Worm (Caenorhabditis elegans): Measurements from ENCODE around the gene Y71H2AM.29.

Y71H2AM.29 gene

DNA sequence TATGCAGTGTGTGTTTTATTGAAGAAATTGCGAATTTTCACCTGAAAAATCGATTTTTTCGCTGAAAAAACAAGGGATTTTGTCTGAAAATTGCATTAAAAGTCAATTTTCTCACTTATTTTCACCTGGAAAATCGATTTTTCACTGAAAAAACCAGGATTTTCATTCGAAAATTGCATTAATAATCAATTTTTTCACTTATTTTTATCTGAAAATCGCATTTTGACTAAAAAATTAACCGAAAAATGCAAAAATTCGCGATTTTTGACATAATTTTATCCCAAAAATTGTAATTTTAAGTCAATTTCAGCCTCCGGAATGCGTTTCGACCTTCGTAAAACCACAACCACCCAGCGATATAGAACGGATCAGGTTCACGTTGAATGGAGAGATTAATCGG lies at the start of gene Y71H2AM.29:
Gene Y71H2AM.29 (plus strand): TSS at position 301 of the 400 bp plus-strand sequence.
- no peak for TF ChIP-seq Y53F4B.3 (GFP tag; IDR thresholded peaks at IDR 0.05)
- TF ChIP-seq F52B5.7 (tag; optimal IDR thresholded peaks at IDR 0.05) = no peak
- no peak for TF ChIP-seq ceh-58 (GFP tag; IDR thresholded peaks at IDR 0.05)
- TF ChIP-seq dpff-1 (tag; optimal IDR thresholded peaks at IDR 0.05) = no peak
- no peak for TF ChIP-seq nhr-120 (GFP tag; IDR thresholded peaks at IDR 0.05)
- TF ChIP-seq Y67H2A.10 (GFP tag; conservative IDR thresholded peaks at IDR 0.05) = no peak
- no peak for TF ChIP-seq hrde-1 (tag; optimal IDR thresholded peaks at IDR 0.05; ENCODE audit: borderline replicate concordance)
- no peak for TF ChIP-seq madf-10 (tag; optimal IDR thresholded peaks at IDR 0.05)
- TF ChIP-seq ztf-18 (tag; optimal IDR thresholded peaks at IDR 0.05) = no peak
- TF ChIP-seq mcd-1 (GFP tag; IDR thresholded peaks at IDR 0.05) = no peak
- TF ChIP-seq hlh-12 (tag; optimal IDR thresholded peaks at IDR 0.05) = no peak
- TF ChIP-seq mxl-1 (tag; optimal IDR thresholded peaks at IDR 0.05) = no peak
- TF ChIP-seq tbx-9 (tag; optimal IDR thresholded peaks at IDR 0.05; ENCODE audit: borderline replicate concordance) = no peak
- TF ChIP-seq T07F8.4 (tag; optimal IDR thresholded peaks at IDR 0.05) = no peak
- no peak for TF ChIP-seq athp-1 (tag; optimal IDR thresholded peaks at IDR 0.05)
- no peak for TF ChIP-seq pbrm-1 (GFP tag; IDR thresholded peaks at IDR 0.05)
- no peak for TF ChIP-seq lsl-1 (GFP tag; optimal IDR thresholded peaks at IDR 0.05)
- no peak for TF ChIP-seq nfyb-1 (GFP tag; IDR thresholded peaks at IDR 0.05)
- TF ChIP-seq Y56A3A.18 (GFP tag; IDR thresholded peaks at IDR 0.05) = no peak

DNA sequence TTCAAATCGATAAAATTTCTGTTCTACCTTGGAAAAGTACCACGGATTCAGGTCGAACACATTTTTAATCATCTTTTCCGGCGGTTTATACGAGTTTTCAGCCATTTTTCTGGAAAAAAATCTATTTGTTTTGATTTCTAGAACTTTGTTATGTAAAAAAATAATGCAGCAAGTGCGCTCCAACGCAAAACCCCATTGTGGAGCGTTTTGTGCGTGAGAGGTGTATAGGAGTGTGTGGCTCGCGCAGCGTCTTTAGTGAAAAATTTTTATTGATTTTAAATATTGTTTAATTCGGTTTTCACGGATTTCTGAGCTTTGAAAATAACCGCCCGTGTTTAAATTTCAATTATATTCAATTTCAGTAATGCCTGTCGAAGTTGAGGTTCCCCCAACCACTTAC lies 46.7 kb upstream of the Y71H2AM.29 start, which contains the start of gene Y71H2AM.20:
Gene Y71H2AM.20 (minus strand): TSS at position 109 of the 400 bp plus-strand sequence.
- TF ChIP-seq K12H6.12 (tag; optimal IDR thresholded peaks at IDR 0.05) (peak; percentile 91), let-607 (tag; optimal IDR thresholded peaks at IDR 0.05) (peak; percentile 44 to 64), snpc-1.3 (tag; optimal IDR thresholded peaks at IDR 0.05; ENCODE audit: insufficient read depth) (peak; percentile 95), hmg-1.2 (GFP tag; IDR thresholded peaks at IDR 0.05) (peak; percentile 76), F39B2.1 (GFP tag; IDR thresholded peaks at IDR 0.05) (no peak), B0336.3 (GFP tag; IDR thresholded peaks at IDR 0.05) (peak; percentile 69; the same call in 1 of the 2 replicates), F10E7.11 (tag; optimal IDR thresholded peaks at IDR 0.05) (no peak), egl-44 (GFP tag; IDR thresholded peaks at IDR 0.05) (peak; percentile 67; the same call in 1 of the 2 replicates), ztf-28 (GFP tag; IDR thresholded peaks at IDR 0.05) (peak; percentile 82; the same call in 1 of the 2 replicates), ekl-4 (GFP tag; IDR thresholded peaks at IDR 0.05) (peak; percentile 95), attf-3 (GFP tag; conservative IDR thresholded peaks at IDR 0.05) (peak; percentile 74), Y56A3A.18 (GFP tag; IDR thresholded peaks at IDR 0.05) (no peak), gei-17 (GFP tag; optimal IDR thresholded peaks at IDR 0.05) (no peak), hlh-26 (GFP tag; conservative IDR thresholded peaks at IDR 0.05) (no peak), ztf-25 (GFP tag; IDR thresholded peaks at IDR 0.05) (no peak), ztf-3 (GFP tag; optimal IDR thresholded peaks at IDR 0.05) (peak; percentile 10), T26A5.8 (tag; optimal IDR thresholded peaks at IDR 0.05) (no peak), nfyb-1 (GFP tag; IDR thresholded peaks at IDR 0.05) (peak; percentile 90), F33H1.4 (GFP tag; IDR thresholded peaks at IDR 0.05) (peak; percentile 85), ZK185.1 (tag; optimal IDR thresholded peaks at IDR 0.05; ENCODE audit: poor library complexity, severe bottlenecking) (peak; percentile 93), nhr-120 (GFP tag; IDR thresholded peaks at IDR 0.05) (no peak), ceh-58 (GFP tag; IDR thresholded peaks at IDR 0.05) (no peak), F55B11.4 (tag; optimal IDR thresholded peaks at IDR 0.05; ENCODE audit: borderline replicate concordance, insufficient read depth) (no peak), rcor-1 (GFP tag; IDR thresholded peaks at IDR 0.05) (peak; percentile 84), sdz-38 (tag; optimal IDR thresholded peaks at IDR 0.05) (no peak), chd-7 (tag; optimal IDR thresholded peaks at IDR 0.05) (peak; percentile 67), madf-3 (GFP tag; IDR thresholded peaks at IDR 0.05) (peak; percentile 96), let-526 (GFP tag; IDR thresholded peaks at IDR 0.05) (peak; percentile 74; the same call in 1 of the 2 replicates), zfh-2 (GFP tag; conservative IDR thresholded peaks at IDR 0.05) (no peak), K11D2.4 (GFP tag; IDR thresholded peaks at IDR 0.05) (peak; percentile 91), Y53F4B.3 (GFP tag; IDR thresholded peaks at IDR 0.05) (peak; percentile 71; the same call in 1 of the 2 replicates), T07F8.4 (tag; optimal IDR thresholded peaks at IDR 0.05) (peak; percentile 45), nhr-179 (tag; optimal IDR thresholded peaks at IDR 0.05) (no peak), sptf-2 (GFP tag; optimal IDR thresholded peaks at IDR 0.05) (no peak)
